Fruit fly (Drosophila melanogaster) whole organism, embryonic: Measurements from ENCODE around the gene AstA-R1.

Source experiments
- CG10267 ChIP-seq: fragments of 200-800 bp; sonication (Bioruptor generic); optimal IDR thresholded peaks from 2 replicates; lab custom pipeline; 2018; ENCODE audit warnings: missing biosample characterization, mild to moderate bottlenecking, missing genetic modification characterization, moderate library complexity
- CG10654 ChIP-seq: fragments of 200-800 bp; sonication (Bioruptor generic); optimal IDR thresholded peaks from 2 replicates; lab custom pipeline; 2016; ENCODE audit warnings: missing biosample characterization, missing genetic modification characterization
- CG10959 ChIP-seq: fragments of 200-800 bp; sonication (Bioruptor generic); IDR thresholded peaks from 2 replicates; pipeline ENCODE4 v1.3.6; 2022; ENCODE audit warnings: missing biosample characterization, missing genetic modification characterization
- CG10979 ChIP-seq: fragments of 200-800 bp; sonication (Bioruptor generic); optimal IDR thresholded peaks from 2 replicates; lab custom pipeline; 2018; ENCODE audit warnings: missing biosample characterization, mild to moderate bottlenecking, missing genetic modification characterization, moderate library complexity
- CG11456 ChIP-seq: fragments of 200-800 bp; sonication (Bioruptor generic); IDR thresholded peaks from 3 replicates; pipeline ENCODE4 v1.3.6; 2022; ENCODE audit warnings: missing biosample characterization, missing genetic modification characterization
- CG12219 ChIP-seq: fragments of 200-800 bp; sonication (Bioruptor generic); optimal IDR thresholded peaks from 3 replicates; lab custom pipeline; 2018; ENCODE audit warnings: missing biosample characterization, mild to moderate bottlenecking, missing genetic modification characterization
- CG13123 ChIP-seq: fragments of 200-800 bp; sonication (Bioruptor generic); optimal IDR thresholded peaks from 2 replicates; lab custom pipeline; 2016; ENCODE audit warnings: missing biosample characterization, missing genetic modification characterization
- CG13624 ChIP-seq: fragments of 200-800 bp; sonication (Bioruptor generic); optimal IDR thresholded peaks from 2 replicates; lab custom pipeline; 2016; ENCODE audit warnings: missing biosample characterization, missing genetic modification characterization
- CG14050 ChIP-seq: fragments of 200-800 bp; sonication (Bioruptor generic); IDR thresholded peaks from 3 replicates; pipeline ENCODE4 v1.3.6; 2022; ENCODE audit warnings: missing biosample characterization, missing genetic modification characterization
- CG14710 ChIP-seq: fragments of 200-800 bp; sonication (Bioruptor generic); optimal IDR thresholded peaks from 3 replicates; lab custom pipeline; 2019; ENCODE audit warnings: missing biosample characterization, mild to moderate bottlenecking, missing genetic modification characterization, moderate library complexity
- CG15011 ChIP-seq: fragments of 200-800 bp; sonication (Bioruptor generic); optimal IDR thresholded peaks from 3 replicates; lab custom pipeline; 2018; ENCODE audit warnings: missing biosample characterization, mild to moderate bottlenecking, missing genetic modification characterization
- CG15696 ChIP-seq: fragments of 200-800 bp; sonication (Bioruptor generic); optimal IDR thresholded peaks from 2 replicates; lab custom pipeline; 2019; ENCODE audit warnings: missing biosample characterization, mild to moderate bottlenecking, missing genetic modification characterization, moderate library complexity
- CG17359 ChIP-seq: fragments of 200-800 bp; sonication (Bioruptor generic); optimal IDR thresholded peaks from 3 replicates; lab custom pipeline; 2018; ENCODE audit warnings: missing biosample characterization, mild to moderate bottlenecking, missing genetic modification characterization, moderate library complexity
- CG17361 ChIP-seq: fragments of 200-800 bp; sonication (Bioruptor generic); IDR thresholded peaks from 3 replicates; pipeline ENCODE4 v1.3.6; 2022; ENCODE audit warnings: missing biosample characterization, missing genetic modification characterization
- CG18262 ChIP-seq: fragments of 200-800 bp; optimal IDR thresholded peaks from 3 replicates; lab custom pipeline; 2019; ENCODE audit warnings: missing biosample characterization, mild to moderate bottlenecking, missing genetic modification characterization, moderate library complexity
- CG2120 ChIP-seq: fragments of 200-800 bp; sonication (Bioruptor generic); optimal IDR thresholded peaks from 3 replicates; lab custom pipeline; 2016; ENCODE audit warnings: missing biosample characterization, missing genetic modification characterization
- CG2199 ChIP-seq: fragments of 200-800 bp; sonication (Bioruptor generic); IDR thresholded peaks from 3 replicates; pipeline ENCODE4 v1.3.6; 2022; ENCODE audit warnings: missing biosample characterization, missing genetic modification characterization
- CG31441 ChIP-seq: fragments of 200-800 bp; sonication (Bioruptor generic); IDR thresholded peaks from 2 replicates; pipeline ENCODE4 v1.3.6; 2022; ENCODE audit warnings: missing biosample characterization, missing genetic modification characterization
- CG34376 ChIP-seq: fragments of 200-800 bp; sonication (Bioruptor generic); optimal IDR thresholded peaks from 2 replicates; lab custom pipeline; 2018; ENCODE audit warnings: missing biosample characterization, mild to moderate bottlenecking, missing genetic modification characterization
- CG4360 ChIP-seq: fragments of 200-800 bp; sonication (Bioruptor generic); IDR thresholded peaks from 2 replicates; pipeline ENCODE4 v1.3.6; 2022; ENCODE audit warnings: missing biosample characterization, missing genetic modification characterization
- CG4404 ChIP-seq: fragments of 200-800 bp; sonication (Bioruptor generic); IDR thresholded peaks from 2 replicates; pipeline ENCODE4 v1.3.6; 2022; ENCODE audit warnings: missing biosample characterization, missing genetic modification characterization
- CG6654 ChIP-seq: fragments of 200-800 bp; sonication (Bioruptor generic); optimal IDR thresholded peaks from 2 replicates; lab custom pipeline; 2017; ENCODE audit warnings: missing biosample characterization, mild to moderate bottlenecking, missing genetic modification characterization
- CG6765 ChIP-seq: fragments of 200-800 bp; sonication (Bioruptor generic); optimal IDR thresholded peaks from 3 replicates; lab custom pipeline; 2017; ENCODE audit warnings: missing biosample characterization, mild to moderate bottlenecking, missing genetic modification characterization
- CG7357 ChIP-seq: fragments of 200-800 bp; sonication (Bioruptor generic); IDR thresholded peaks from 3 replicates; pipeline ENCODE4 v1.3.6; 2022; ENCODE audit warnings: missing biosample characterization, missing genetic modification characterization
- CG9797 ChIP-seq: fragments of 200-800 bp; sonication (Bioruptor generic); optimal IDR thresholded peaks from 3 replicates; lab custom pipeline; 2018; ENCODE audit warnings: missing biosample characterization, mild to moderate bottlenecking, missing genetic modification characterization
- CG9817 ChIP-seq: fragments of 200-800 bp; sonication (Bioruptor generic); optimal IDR thresholded peaks from 2 replicates; lab custom pipeline; 2018; ENCODE audit warnings: missing biosample characterization, mild to moderate bottlenecking, missing genetic modification characterization, moderate library complexity
- CHES-1-like ChIP-seq: fragments of 200-800 bp; sonication (Bioruptor generic); optimal IDR thresholded peaks from 2 replicates; lab custom pipeline; 2016; ENCODE audit warnings: missing biosample characterization, missing genetic modification characterization
- CoRest ChIP-seq: fragments of 200-800 bp; sonication (Bioruptor generic); optimal IDR thresholded peaks from 3 replicates; lab custom pipeline; 2018; ENCODE audit warnings: missing biosample characterization, mild to moderate bottlenecking, missing genetic modification characterization, moderate library complexity
- Dad ChIP-seq: fragments of 200-800 bp; sonication (Bioruptor generic); optimal IDR thresholded peaks from 3 replicates; lab custom pipeline; 2016; ENCODE audit warnings: missing biosample characterization, missing genetic modification characterization
- Doc3 ChIP-seq: fragments of 200-800 bp; sonication (Bioruptor generic); IDR thresholded peaks from 3 replicates; pipeline ENCODE4 v1.3.6; 2022; ENCODE audit warnings: missing biosample characterization, missing genetic modification characterization; ENCODE audit not compliant: partially characterized antibody
- Ets97D ChIP-seq: fragments of 200-800 bp; sonication (Bioruptor generic); optimal IDR thresholded peaks from 3 replicates; lab custom pipeline; 2016; ENCODE audit warnings: missing biosample characterization, missing genetic modification characterization
- Hsf ChIP-seq: fragments of 200-800 bp; sonication (Bioruptor generic); optimal IDR thresholded peaks from 3 replicates; lab custom pipeline; 2016; ENCODE audit warnings: missing biosample characterization, missing genetic modification characterization
- NFAT ChIP-seq: fragments of 200-800 bp; sonication (Bioruptor generic); IDR thresholded peaks from 2 replicates; pipeline ENCODE4 v1.3.6; 2022; ENCODE audit warnings: missing biosample characterization, missing genetic modification characterization
- Nf-YB ChIP-seq: fragments of 200-800 bp; sonication (Bioruptor generic); optimal IDR thresholded peaks from 3 replicates; lab custom pipeline; 2019; ENCODE audit warnings: missing biosample characterization, mild to moderate bottlenecking, missing genetic modification characterization, moderate library complexity
- Nf-YC ChIP-seq: fragments of 200-800 bp; optimal IDR thresholded peaks from 3 replicates; lab custom pipeline; 2019; ENCODE audit warnings: missing biosample characterization, mild to moderate bottlenecking, missing genetic modification characterization, moderate library complexity
- aop ChIP-seq: fragments of 200-800 bp; sonication (Bioruptor generic); IDR thresholded peaks from 2 replicates; pipeline ENCODE4 v1.3.6; 2022; ENCODE audit warnings: missing biosample characterization, missing genetic modification characterization
- ash1 ChIP-seq: fragments of 200-800 bp; sonication (Bioruptor generic); optimal IDR thresholded peaks from 2 replicates; lab custom pipeline; 2018; ENCODE audit warnings: missing biosample characterization, mild to moderate bottlenecking, missing genetic modification characterization
- crp ChIP-seq, 2 experiments: fragments of 200-800 bp; sonication (Bioruptor generic); optimal IDR thresholded peaks; 2 replicates in 1 of 2; 3 replicates in 1 of 2; lab custom pipeline; 2017; ENCODE audit warnings: missing biosample characterization in 2 of 2, missing genetic modification characterization in 2 of 2, mild to moderate bottlenecking in 1 of 2, moderate library complexity in 1 of 2
- dan ChIP-seq: fragments of 200-800 bp; sonication (Bioruptor generic); IDR thresholded peaks from 2 replicates; pipeline ENCODE4 v1.3.6; 2022; ENCODE audit warnings: missing biosample characterization, missing genetic modification characterization
- dati ChIP-seq: fragments of 200-800 bp; sonication (Bioruptor generic); IDR thresholded peaks from 2 replicates; pipeline ENCODE4 v1.3.6; 2022; ENCODE audit warnings: missing biosample characterization, missing genetic modification characterization
- dmrt11E ChIP-seq: fragments of 200-800 bp; sonication (Bioruptor generic); optimal IDR thresholded peaks from 3 replicates; lab custom pipeline; 2018; ENCODE audit warnings: missing biosample characterization, mild to moderate bottlenecking, missing genetic modification characterization, moderate library complexity
- ewg ChIP-seq: fragments of 200-800 bp; sonication (Bioruptor generic); optimal IDR thresholded peaks from 3 replicates; lab custom pipeline; 2017; ENCODE audit warnings: mild to moderate bottlenecking, missing biosample characterization, missing genetic modification reagents, missing genetic modification characterization
- fru ChIP-seq: fragments of >200 bp; optimal IDR thresholded peaks from 2 replicates; lab custom pipeline; 2017
- insv ChIP-seq, 2 experiments: fragments of 200-800 bp; sonication (Bioruptor generic); optimal IDR thresholded peaks; 3 replicates each; lab custom pipeline; 2016 to 2018; ENCODE audit warnings: missing biosample characterization in 2 of 2, missing genetic modification characterization in 2 of 2
- luna ChIP-seq: fragments of 200-800 bp; sonication (Bioruptor generic); optimal IDR thresholded peaks from 2 replicates; lab custom pipeline; 2016; ENCODE audit warnings: missing biosample characterization, missing genetic modification characterization
- maf-S ChIP-seq: fragments of 200-800 bp; sonication (Bioruptor generic); optimal IDR thresholded peaks from 2 replicates; lab custom pipeline; 2016; ENCODE audit warnings: missing biosample characterization, missing genetic modification characterization
- ro ChIP-seq: fragments of 200-800 bp; sonication (Bioruptor generic); IDR thresholded peaks from 2 replicates; pipeline ENCODE4 v1.3.6; 2022; ENCODE audit warnings: missing biosample characterization, missing genetic modification characterization
- run ChIP-seq: fragments of 200-800 bp; sonication (Bioruptor generic); optimal IDR thresholded peaks from 3 replicates; lab custom pipeline; 2018; ENCODE audit warnings: missing biosample characterization, mild to moderate bottlenecking, missing genetic modification characterization
- trh ChIP-seq: fragments of 200-800 bp; sonication (Bioruptor generic); optimal IDR thresholded peaks from 2 replicates; lab custom pipeline; 2016; ENCODE audit warnings: missing biosample characterization, missing genetic modification characterization
- tup ChIP-seq: fragments of 200-800 bp; sonication (Bioruptor generic); optimal IDR thresholded peaks from 2 replicates; lab custom pipeline; 2016; ENCODE audit warnings: missing biosample characterization, mild to moderate bottlenecking, missing genetic modification characterization, moderate library complexity

The AstA-R1 gene

dm6 chrX:3693989-3694769, 119.8 kb downstream of the AstA-R1 start (continued):
- TF ChIP-seq CG31441 (GFP tag; lab: Robert Waterston, UW) (peak; percentile 73), CG13624 (peak; percentile 23), run (no peak), insv (GFP tag; optimal IDR thresholded peaks at IDR 0.05; lab: Kevin White, UChicago) (no peak), Hsf (peak; percentile 42), CG2199 (GFP tag; lab: Robert Waterston, UW) (no peak), CG6654 (no peak), ash1 (GFP tag; lab: Kevin White, UChicago) (no peak), CG11456 (GFP tag; lab: Robert Waterston, UW) (no peak), Doc3 (GFP tag; lab: Robert Waterston, UW) (no peak), CG15011 (GFP tag; lab: Kevin White, UChicago) (peak; percentile 33), CG4360 (GFP tag; lab: Robert Waterston, UW) (0 out of 2 replicates have a peak, but pooled peaks have one; percentile 5), CG14710 (tag; lab: Kevin White, UChicago) (peak; percentile 78), CG10979 (tag; lab: Kevin White, UChicago) (peak; percentile 71), CG18262 (peak; percentile 85), CG6765 (GFP tag; lab: Kevin White, UChicago) (no peak), crp (GFP tag; optimal IDR thresholded peaks at IDR 0.05; lab: Kevin White, UChicago) (peak in 1 of 2 experiments; percentile 44), CG7357 (GFP tag; lab: Robert Waterston, UW) (no peak), CG12219 (peak; percentile 19), fru (no peak), ro (GFP tag; lab: Robert Waterston, UW) (no peak), CG2120 (GFP tag; lab: Kevin White, UChicago) (peak; percentile 42), tup (GFP tag; lab: Kevin White, UChicago) (no peak), Dad (GFP tag; lab: Kevin White, UChicago) (peak; percentile 6), dati (GFP tag; lab: Robert Waterston, UW) (no peak), maf-S (GFP tag; lab: Kevin White, UChicago) (peak; percentile 7), CG34376 (GFP tag; lab: Kevin White, UChicago) (no peak), luna (no peak), ewg (peak; percentile 32), CHES-1-like (GFP tag; lab: Kevin White, UChicago) (no peak), CG17361 (peak; percentile 84), dmrt11E (peak; percentile 73), CG9797 (GFP tag; lab: Kevin White, UChicago) (no peak), CoRest (tag; lab: Kevin White, UChicago) (peak; percentile 73), CG10267 (tag; lab: Kevin White, UChicago) (peak; percentile 49), trh (GFP tag; lab: Kevin White, UChicago) (no peak), Nf-YC (tag; lab: Kevin White, UChicago) (peak; percentile 26), CG9817 (tag; lab: Kevin White, UChicago) (peak; percentile 6), NFAT (GFP tag; lab: Robert Waterston, UW) (no peak), Ets97D (GFP tag; lab: Kevin White, UChicago) (peak; percentile 24), dan (GFP tag; lab: Robert Waterston, UW) (no peak), CG13123 (GFP tag; lab: Kevin White, UChicago) (no peak), Nf-YB (GFP tag; lab: Kevin White, UChicago) (peak; percentile 47), aop (GFP tag; lab: Robert Waterston, UW) (no peak), CG14050 (0 out of 3 replicates have a peak, but pooled peaks have one; percentile 14), CG17359 (peak; percentile 70), CG10959 (no peak), CG15696 (peak; percentile 60), CG4404 (GFP tag; lab: Robert Waterston, UW) (peak; percentile 12; the same call in 1 of the 2 replicates), CG10654 (GFP tag; lab: Kevin White, UChicago) (peak; percentile 3)
